Fruit fly (Drosophila melanogaster) whole organism, wandering third instar larva: Measurements from ENCODE around the gene CG15767.

Experiments used
- Abd-B ChIP-seq: fragments of >200 bp; optimal IDR thresholded peaks from 2 replicates; lab custom pipeline; 2017; ENCODE audit warnings: missing biosample characterization, missing genetic modification characterization
- CG32264 ChIP-seq: fragments of 200-800 bp; sonication (Bioruptor generic); optimal IDR thresholded peaks from 2 replicates; lab custom pipeline; 2016; ENCODE audit warnings: missing biosample characterization, missing genetic modification characterization
- CG9705 ChIP-seq: fragments of 200-800 bp; sonication (Bioruptor generic); optimal IDR thresholded peaks from 2 replicates; lab custom pipeline; 2018; ENCODE audit warnings: missing biosample characterization, mild to moderate bottlenecking, missing genetic modification characterization
- CrebA ChIP-seq: fragments of 200-800 bp; sonication (Bioruptor generic); optimal IDR thresholded peaks from 2 replicates; lab custom pipeline; 2016; ENCODE audit warnings: missing biosample characterization, mild to moderate bottlenecking, missing genetic modification characterization, borderline replicate concordance
- Dfd ChIP-seq: fragments of >200 bp; optimal IDR thresholded peaks from 2 replicates; lab custom pipeline; 2017; ENCODE audit warnings: missing biosample characterization, missing genetic modification characterization
- Dif ChIP-seq: fragments of 200-275, 200-300 bp; sonication (Bioruptor generic); optimal IDR thresholded peaks from 2 replicates; lab custom pipeline; 2018; ENCODE audit warnings: missing biosample characterization, missing genetic modification characterization; ENCODE audit not compliant: partially characterized antibody
- GATAd ChIP-seq: sonication (Bioruptor generic); optimal IDR thresholded peaks from 2 replicates; lab custom pipeline; 2016; ENCODE audit warnings: missing biosample characterization, missing genetic modification characterization
- HLH106 ChIP-seq: fragments of 200-800 bp; optimal IDR thresholded peaks from 3 replicates; lab custom pipeline; 2019; ENCODE audit warnings: missing biosample characterization, mild to moderate bottlenecking, missing genetic modification characterization, moderate library complexity
- Hr83 ChIP-seq: fragments of 200-300 bp; sonication (Bioruptor generic); optimal IDR thresholded peaks from 2 replicates; lab custom pipeline; 2016; ENCODE audit warnings: missing biosample characterization, mild to moderate bottlenecking, missing genetic modification characterization, moderate library complexity; ENCODE audit not compliant: poor library complexity, severe bottlenecking
- Jra ChIP-seq: sonication (Bioruptor generic); optimal IDR thresholded peaks from 2 replicates; lab custom pipeline; 2016; ENCODE audit warnings: missing biosample characterization, missing genetic modification characterization
- Mio ChIP-seq: sonication (Bioruptor generic); optimal IDR thresholded peaks from 2 replicates; lab custom pipeline; 2016; ENCODE audit warnings: missing biosample characterization, missing genetic modification characterization
- Myc ChIP-seq: fragments of >200 bp; optimal IDR thresholded peaks from 2 replicates; lab custom pipeline; 2017
- OdsH ChIP-seq: fragments of 200-800 bp; sonication (Bioruptor generic); optimal IDR thresholded peaks from 2 replicates; lab custom pipeline; 2016; ENCODE audit warnings: missing biosample characterization, mild to moderate bottlenecking, missing genetic modification characterization
- Rel ChIP-seq, 2 experiments: fragments of 200-800 bp; sonication (Bioruptor generic) in 1 of 2; optimal IDR thresholded peaks; 2 replicates in 1 of 2; 3 replicates in 1 of 2; lab custom pipeline; 2016 to 2019; ENCODE audit warnings: mild to moderate bottlenecking in 2 of 2, missing biosample characterization in 2 of 2, missing genetic modification characterization in 2 of 2, moderate library complexity in 1 of 2
- Sp1 ChIP-seq: fragments of 200-800 bp; sonication (Bioruptor generic); optimal IDR thresholded peaks from 3 replicates; lab custom pipeline; 2019; ENCODE audit warnings: missing biosample characterization, mild to moderate bottlenecking, missing genetic modification characterization, moderate library complexity
- Vsx2 ChIP-seq: fragments of 200-300, 225-300 bp; sonication (Bioruptor generic); optimal IDR thresholded peaks from 2 replicates; lab custom pipeline; 2018; ENCODE audit warnings: missing biosample characterization, missing genetic modification characterization; ENCODE audit not compliant: partially characterized antibody
- br ChIP-seq: fragments of 200-800 bp; sonication (Bioruptor generic); optimal IDR thresholded peaks from 2 replicates; lab custom pipeline; 2016; ENCODE audit warnings: missing biosample characterization, missing genetic modification characterization
- brk ChIP-seq: fragments of 200-800 bp; sonication (Bioruptor generic); optimal IDR thresholded peaks from 2 replicates; lab custom pipeline; 2016; ENCODE audit warnings: missing biosample characterization, mild to moderate bottlenecking, missing genetic modification characterization
- dmrt93B ChIP-seq: fragments of 200-800 bp; sonication (Bioruptor generic); optimal IDR thresholded peaks from 2 replicates; lab custom pipeline; 2018; ENCODE audit warnings: missing biosample characterization, mild to moderate bottlenecking, missing genetic modification characterization
- dsf ChIP-seq: sonication (Bioruptor generic); optimal IDR thresholded peaks from 2 replicates; lab custom pipeline; 2016; ENCODE audit warnings: missing biosample characterization, missing genetic modification characterization, borderline replicate concordance
- ey ChIP-seq: fragments of 200-800 bp; sonication (Bioruptor generic); optimal IDR thresholded peaks from 2 replicates; lab custom pipeline; 2016; ENCODE audit warnings: missing biosample characterization, missing genetic modification characterization
- foxo ChIP-seq, 2 experiments: fragments of 200-800 bp; sonication (Bioruptor generic); optimal IDR thresholded peaks; 2 replicates in 1 of 2; 3 replicates in 1 of 2; lab custom pipeline; 2016 to 2017; ENCODE audit warnings: missing biosample characterization in 2 of 2, missing genetic modification characterization in 2 of 2
- fru ChIP-seq: fragments of 200-800 bp; sonication (Bioruptor generic); optimal IDR thresholded peaks from 3 replicates; lab custom pipeline; 2016; ENCODE audit warnings: missing biosample characterization, mild to moderate bottlenecking, missing genetic modification characterization
- h ChIP-seq: fragments of 200-800 bp; sonication (Bioruptor generic); optimal IDR thresholded peaks from 3 replicates; lab custom pipeline; 2016; ENCODE audit warnings: missing biosample characterization, mild to moderate bottlenecking, missing genetic modification characterization
- jim ChIP-seq: fragments of 175-275, 200-325 bp; sonication (Bioruptor generic); optimal IDR thresholded peaks from 2 replicates; lab custom pipeline; 2016; ENCODE audit warnings: missing biosample characterization, mild to moderate bottlenecking, missing genetic modification characterization
- lola ChIP-seq: fragments of >200 bp; optimal IDR thresholded peaks from 2 replicates; lab custom pipeline; 2017; ENCODE audit warnings: missing biosample characterization, missing genetic modification characterization
- pan ChIP-seq: fragments of >200 bp; optimal IDR thresholded peaks from 2 replicates; lab custom pipeline; 2017
- psq ChIP-seq: fragments of 200-800 bp; sonication (Bioruptor generic); optimal IDR thresholded peaks from 3 replicates; lab custom pipeline; 2017; ENCODE audit warnings: missing biosample characterization, mild to moderate bottlenecking, missing genetic modification characterization, moderate library complexity
- rgr ChIP-seq: fragments of 200-800 bp; sonication (Bioruptor generic); optimal IDR thresholded peaks from 3 replicates; lab custom pipeline; 2016; ENCODE audit warnings: missing biosample characterization, mild to moderate bottlenecking, missing genetic modification characterization
- sage ChIP-seq: fragments of 200-800 bp; sonication (Bioruptor generic); optimal IDR thresholded peaks from 2 replicates; lab custom pipeline; 2016; ENCODE audit warnings: missing biosample characterization, mild to moderate bottlenecking, missing genetic modification characterization
- sv ChIP-seq: fragments of 200-800 bp; sonication (Bioruptor generic); optimal IDR thresholded peaks from 3 replicates; lab custom pipeline; 2016; ENCODE audit warnings: missing biosample characterization, missing genetic modification characterization
- tai ChIP-seq: sonication (Bioruptor generic); optimal IDR thresholded peaks from 2 replicates; lab custom pipeline; 2016; ENCODE audit warnings: missing biosample characterization, missing genetic modification characterization
- usp ChIP-seq: fragments of >200 bp; optimal IDR thresholded peaks from 2 replicates; lab custom pipeline; 2017; ENCODE audit warnings: missing biosample characterization, missing genetic modification characterization

CG15767 gene

DNA sequence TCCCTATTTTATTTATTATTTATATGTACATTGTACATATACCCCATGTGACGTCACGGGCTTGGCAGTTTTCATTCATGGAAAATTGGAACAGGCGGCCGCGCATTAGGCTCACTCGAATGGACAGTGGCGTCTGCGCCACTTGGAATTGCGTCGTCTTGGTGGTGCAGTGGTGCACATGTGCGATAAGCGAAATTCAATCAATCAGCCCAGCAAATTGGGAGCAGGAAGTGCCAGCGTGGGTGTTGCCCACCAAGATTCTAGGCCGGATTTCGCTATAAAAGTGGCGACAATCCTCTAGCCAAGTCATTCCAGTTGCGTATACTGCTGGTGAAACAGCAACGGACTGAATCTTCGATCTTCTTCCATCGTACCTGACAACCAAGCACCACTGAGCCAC is 2.6 kb downstream of the CG15767 start, which contains the start of gene CG12239:
Gene CG12239 (plus strand): TSS at position 301 of the 400 bp plus-strand sequence.
- TF ChIP-seq jim (GFP tag; lab: Kevin White, UChicago) (no peak), psq (GFP tag; lab: Kevin White, UChicago) (no peak), h (no peak), CrebA (GFP tag; lab: Kevin White, UChicago) (no peak), brk (GFP tag; lab: Kevin White, UChicago) (no peak), Abd-B (GFP tag; lab: Kevin White, UChicago) (no peak), lola (no peak)

- peak in 1 of 2 experiments; percentile 5 for TF ChIP-seq foxo (GFP tag; optimal IDR thresholded peaks at IDR 0.05; lab: Kevin White, UChicago)
- TF ChIP-seq h = peak; percentile 11
- TF ChIP-seq HLH106 = peak; percentile 21
- no peak for TF ChIP-seq CG32264 (GFP tag; lab: Kevin White, UChicago)
- no peak for TF ChIP-seq Dfd
- TF ChIP-seq dmrt93B (GFP tag; lab: Kevin White, UChicago) = no peak
- no peak for TF ChIP-seq Vsx2 (GFP tag; lab: Kevin White, UChicago)
- no peak for TF ChIP-seq usp (GFP tag; lab: Kevin White, UChicago)
- TF ChIP-seq Abd-B (GFP tag; lab: Kevin White, UChicago) = no peak
- no peak for TF ChIP-seq Myc (lab: Kevin White, UChicago)
- TF ChIP-seq pan (lab: Kevin White, UChicago) = no peak
- no peak for TF ChIP-seq Jra
- TF ChIP-seq psq (GFP tag; lab: Kevin White, UChicago) = no peak
- TF ChIP-seq CrebA (GFP tag; lab: Kevin White, UChicago) = no peak
- no peak for TF ChIP-seq rgr (GFP tag; lab: Kevin White, UChicago)
- TF ChIP-seq ey (GFP tag; lab: Kevin White, UChicago) = peak; percentile 0
- no peak for TF ChIP-seq Hr83 (GFP tag; lab: Kevin White, UChicago)
- no peak for TF ChIP-seq lola
Measured at dm6 chrX:5800634-5801033, 11.3 kb downstream of the CG15767 start.

dm6 chrX:5804377-5804776 is 15.1 kb downstream of the CG15767 start, which contains the start of gene Cpr5C:
TSS of gene Cpr5C (plus strand) at chrX:5804677.
- TF ChIP-seq GATAd (GFP tag; lab: Kevin White, UChicago) (no peak), CG32264 (GFP tag; lab: Kevin White, UChicago) (no peak), OdsH (no peak), lola (no peak), pan (lab: Kevin White, UChicago) (no peak), Rel (GFP tag; optimal IDR thresholded peaks at IDR 0.05; lab: Kevin White, UChicago) (no peak), Rel (tag; optimal IDR thresholded peaks at IDR 0.05; lab: Kevin White, UChicago) (no peak), HLH106 (no peak), tai (GFP tag; lab: Kevin White, UChicago) (no peak), fru (GFP tag; lab: Kevin White, UChicago) (no peak), psq (GFP tag; lab: Kevin White, UChicago) (no peak), Sp1 (GFP tag; lab: Kevin White, UChicago) (no peak), br (GFP tag; lab: Kevin White, UChicago) (no peak), Mio (GFP tag; lab: Kevin White, UChicago) (no peak), Myc (lab: Kevin White, UChicago) (no peak), sage (GFP tag; lab: Kevin White, UChicago) (no peak), dsf (GFP tag; lab: Kevin White, UChicago) (no peak), Jra (no peak), Dif (GFP tag; lab: Kevin White, UChicago) (no peak), sv (GFP tag; lab: Kevin White, UChicago) (no peak), usp (GFP tag; lab: Kevin White, UChicago) (no peak)

- TF ChIP-seq Vsx2 (GFP tag; lab: Kevin White, UChicago) (no peak), rgr (GFP tag; lab: Kevin White, UChicago) (no peak)
Measured at dm6 chrX:5808654-5809053, 19.4 kb downstream of the CG15767 start, which contains the start of gene Prosbeta2R1. TSS of gene Prosbeta2R1 (plus strand) at chrX:5808954.

- TF ChIP-seq foxo (GFP tag; optimal IDR thresholded peaks at IDR 0.05; lab: Kevin White, UChicago) = no peak
- no peak for TF ChIP-seq CrebA (GFP tag; lab: Kevin White, UChicago)
- no peak for TF ChIP-seq Dif (GFP tag; lab: Kevin White, UChicago)
- TF ChIP-seq Sp1 (GFP tag; lab: Kevin White, UChicago) = no peak
- TF ChIP-seq usp (GFP tag; lab: Kevin White, UChicago) = no peak
- no peak for TF ChIP-seq CG9705 (GFP tag; lab: Kevin White, UChicago)
Measured at dm6 chrX:5812877-5813276, 23.6 kb downstream of the CG15767 start, which contains the start of gene CG44329. TSS of gene CG44329 (minus strand) at chrX:5812977.
